Fruit fly (Drosophila melanogaster) whole organism, embryonic: Measurements from ENCODE around the gene TotA.

ENCODE experiments used
- Aef1 ChIP-seq: fragments of 200-800 bp; sonication (Bioruptor generic); IDR thresholded peaks from 3 replicates; pipeline ENCODE4 v1.3.6; 2022; ENCODE audit warnings: missing biosample characterization, missing genetic modification characterization
- B-H1 ChIP-seq: fragments of 200-800 bp; sonication (Bioruptor generic); IDR thresholded peaks from 3 replicates; pipeline ENCODE4 v1.3.6; 2022; ENCODE audit warnings: missing biosample characterization, missing genetic modification characterization
- CG10959 ChIP-seq: fragments of 200-800 bp; sonication (Bioruptor generic); IDR thresholded peaks from 2 replicates; pipeline ENCODE4 v1.3.6; 2022; ENCODE audit warnings: missing biosample characterization, missing genetic modification characterization
- CG11093 ChIP-seq: fragments of 200-800 bp; sonication (Bioruptor generic); IDR thresholded peaks from 3 replicates; pipeline ENCODE4 v1.3.6; 2022; ENCODE audit warnings: missing biosample characterization, missing genetic modification characterization
- CG11456 ChIP-seq: fragments of 200-800 bp; sonication (Bioruptor generic); IDR thresholded peaks from 3 replicates; pipeline ENCODE4 v1.3.6; 2022; ENCODE audit warnings: missing biosample characterization, missing genetic modification characterization
- CG12769 ChIP-seq: fragments of 200-800 bp; sonication (Bioruptor generic); optimal IDR thresholded peaks from 2 replicates; lab custom pipeline; 2019; ENCODE audit warnings: missing biosample characterization, mild to moderate bottlenecking, missing genetic modification characterization, moderate library complexity
- CG15696 ChIP-seq: fragments of 200-800 bp; sonication (Bioruptor generic); optimal IDR thresholded peaks from 2 replicates; lab custom pipeline; 2019; ENCODE audit warnings: missing biosample characterization, mild to moderate bottlenecking, missing genetic modification characterization, moderate library complexity
- CG1603 ChIP-seq: fragments of 200-800 bp; sonication (Bioruptor generic); optimal IDR thresholded peaks from 2 replicates; lab custom pipeline; 2019; ENCODE audit warnings: missing biosample characterization, mild to moderate bottlenecking, missing genetic modification characterization, moderate library complexity
- CG17186 ChIP-seq: fragments of 200-800 bp; sonication (Bioruptor generic); optimal IDR thresholded peaks from 3 replicates; lab custom pipeline; 2017; ENCODE audit warnings: missing biosample characterization, missing genetic modification reagents, missing genetic modification characterization
- CG1792 ChIP-seq: fragments of 200-800 bp; sonication (Bioruptor generic); optimal IDR thresholded peaks from 2 replicates; lab custom pipeline; 2016; ENCODE audit warnings: missing biosample characterization, missing genetic modification characterization
- CG18011 ChIP-seq: fragments of 200-800 bp; sonication (Bioruptor generic); optimal IDR thresholded peaks from 2 replicates; lab custom pipeline; 2017; ENCODE audit warnings: missing biosample characterization, missing genetic modification characterization, mild to moderate bottlenecking, moderate library complexity, missing genotype
- CG42726 ChIP-seq: fragments of 200-800 bp; sonication (Bioruptor generic); IDR thresholded peaks from 2 replicates; pipeline ENCODE4 v1.3.6; 2022; ENCODE audit warnings: missing biosample characterization, missing genetic modification characterization; ENCODE audit not compliant: partially characterized antibody
- CG5953 ChIP-seq: fragments of 200-800 bp; sonication (Bioruptor generic); IDR thresholded peaks from 2 replicates; pipeline ENCODE4 v1.3.6; 2022; ENCODE audit warnings: missing biosample characterization, missing genetic modification characterization
- CG6765 ChIP-seq: fragments of 200-800 bp; sonication (Bioruptor generic); optimal IDR thresholded peaks from 3 replicates; lab custom pipeline; 2017; ENCODE audit warnings: missing biosample characterization, mild to moderate bottlenecking, missing genetic modification characterization
- CG7372 ChIP-seq: fragments of 200-800 bp; sonication (Bioruptor generic); IDR thresholded peaks from 2 replicates; pipeline ENCODE4 v1.3.6; 2022; ENCODE audit warnings: missing biosample characterization, missing genetic modification characterization
- CG7928 ChIP-seq: fragments of 200-800 bp; sonication (Bioruptor generic); optimal IDR thresholded peaks from 2 replicates; lab custom pipeline; 2017; ENCODE audit warnings: missing biosample characterization, mild to moderate bottlenecking, missing genetic modification characterization
- CG8281 ChIP-seq: fragments of 200-800 bp; sonication (Bioruptor generic); optimal IDR thresholded peaks from 2 replicates; lab custom pipeline; 2018; ENCODE audit warnings: missing biosample characterization, mild to moderate bottlenecking, missing genetic modification characterization, moderate library complexity
- CG8388 ChIP-seq: fragments of 200-800 bp; sonication (Bioruptor generic); optimal IDR thresholded peaks from 2 replicates; lab custom pipeline; 2019; ENCODE audit warnings: missing biosample characterization, mild to moderate bottlenecking, missing genetic modification characterization, moderate library complexity
- ERR ChIP-seq: fragments of 200-800 bp; sonication (Bioruptor generic); optimal IDR thresholded peaks from 2 replicates; lab custom pipeline; 2016; ENCODE audit warnings: missing biosample characterization, missing genetic modification characterization
- Gsc ChIP-seq: fragments of 200-800 bp; sonication (Bioruptor generic); IDR thresholded peaks from 2 replicates; pipeline ENCODE4 v1.3.6; 2022; ENCODE audit warnings: missing biosample characterization, missing genetic modification characterization
- Gug ChIP-seq: fragments of 200-800 bp; sonication (Bioruptor generic); IDR thresholded peaks from 4 replicates; pipeline ENCODE4 v1.3.6; 2022; ENCODE audit warnings: missing biosample characterization, missing genetic modification characterization
- H15 ChIP-seq: fragments of 200-800 bp; sonication (Bioruptor generic); IDR thresholded peaks from 3 replicates; pipeline ENCODE4 v1.3.6; 2022; ENCODE audit warnings: missing biosample characterization, missing genetic modification characterization
- Hand ChIP-seq: fragments of 200-800 bp; sonication (Bioruptor generic); optimal IDR thresholded peaks from 2 replicates; lab custom pipeline; 2017; ENCODE audit warnings: mild to moderate bottlenecking, missing biosample characterization, missing genetic modification reagents, missing genetic modification characterization
- Hmr ChIP-seq: fragments of 200-800 bp; sonication (Bioruptor generic); optimal IDR thresholded peaks from 3 replicates; lab custom pipeline; 2017; ENCODE audit warnings: mild to moderate bottlenecking, missing biosample characterization, missing genetic modification reagents, missing genetic modification characterization
- Mrtf ChIP-seq: fragments of 200-800 bp; sonication (Bioruptor generic); IDR thresholded peaks from 3 replicates; pipeline ENCODE4 v1.3.6; 2022; ENCODE audit warnings: missing biosample characterization, missing genetic modification characterization
- Optix ChIP-seq: fragments of 200-800 bp; sonication (Bioruptor generic); IDR thresholded peaks from 3 replicates; pipeline ENCODE4 v1.3.6; 2022; ENCODE audit warnings: missing biosample characterization, missing genetic modification characterization
- PHDP ChIP-seq: fragments of 200-800 bp; sonication (Bioruptor generic); optimal IDR thresholded peaks from 3 replicates; lab custom pipeline; 2018; ENCODE audit warnings: missing biosample characterization, mild to moderate bottlenecking, missing genetic modification characterization, moderate library complexity
- Ravus ChIP-seq: fragments of 200-800 bp; sonication (Bioruptor generic); IDR thresholded peaks from 2 replicates; pipeline ENCODE4 v1.3.6; 2022; ENCODE audit warnings: missing biosample characterization, missing genetic modification characterization
- ac ChIP-seq: fragments of 200-800 bp; sonication (Bioruptor generic); optimal IDR thresholded peaks from 3 replicates; lab custom pipeline; 2017; ENCODE audit warnings: missing biosample characterization, mild to moderate bottlenecking, missing genetic modification characterization
- br ChIP-seq: fragments of >200 bp; optimal IDR thresholded peaks from 2 replicates; lab custom pipeline; 2017
- btn ChIP-seq: fragments of 200-800 bp; sonication (Bioruptor generic); optimal IDR thresholded peaks from 2 replicates; lab custom pipeline; 2016; ENCODE audit warnings: missing biosample characterization, missing genetic modification characterization
- chinmo ChIP-seq: fragments of 200-800 bp; sonication (Bioruptor generic); IDR thresholded peaks from 4 replicates; pipeline ENCODE4 v1.3.6; 2022; ENCODE audit warnings: missing biosample characterization, missing genetic modification characterization; ENCODE audit not compliant: partially characterized antibody
- dimm ChIP-seq: fragments of 200-800 bp; sonication (Bioruptor generic); IDR thresholded peaks from 2 replicates; pipeline ENCODE4 v1.3.6; 2022; ENCODE audit warnings: missing biosample characterization, missing genetic modification characterization
- dpn ChIP-seq, 2 experiments: fragments of 200-800 bp; sonication (Bioruptor generic); optimal IDR thresholded peaks; 3 replicates each; lab custom pipeline; 2016; ENCODE audit warnings: missing biosample characterization in 2 of 2, missing genetic modification characterization in 2 of 2
- ems ChIP-seq: fragments of 200-800 bp; sonication (Bioruptor generic); optimal IDR thresholded peaks from 3 replicates; lab custom pipeline; 2016; ENCODE audit warnings: missing biosample characterization, missing genetic modification characterization
- fd64A ChIP-seq: fragments of 200-800 bp; sonication (Bioruptor generic); optimal IDR thresholded peaks from 3 replicates; lab custom pipeline; 2018; ENCODE audit warnings: missing biosample characterization, mild to moderate bottlenecking, missing genetic modification characterization
- her ChIP-seq: fragments of 200-800 bp; sonication (Bioruptor generic); optimal IDR thresholded peaks from 2 replicates; lab custom pipeline; 2016; ENCODE audit warnings: missing biosample characterization, missing genetic modification characterization
- knrl ChIP-seq: fragments of 200-800 bp; sonication (Bioruptor generic); IDR thresholded peaks from 3 replicates; pipeline ENCODE4 v1.3.6; 2022; ENCODE audit warnings: missing biosample characterization, missing genetic modification characterization; ENCODE audit not compliant: partially characterized antibody
- lbe ChIP-seq: fragments of 200-800 bp; sonication (Bioruptor generic); optimal IDR thresholded peaks from 2 replicates; lab custom pipeline; 2016; ENCODE audit warnings: missing biosample characterization, mild to moderate bottlenecking, missing genetic modification characterization
- lmd ChIP-seq: fragments of 200-800 bp; sonication (Bioruptor generic); IDR thresholded peaks from 2 replicates; pipeline ENCODE4 v1.3.6; 2022; ENCODE audit warnings: missing biosample characterization, missing genetic modification characterization
- org-1 ChIP-seq: fragments of 200-800 bp; sonication (Bioruptor generic); optimal IDR thresholded peaks from 2 replicates; lab custom pipeline; 2017; ENCODE audit warnings: missing biosample characterization, missing genetic modification characterization
- pfk ChIP-seq: fragments of 200-800 bp; sonication (Bioruptor generic); optimal IDR thresholded peaks from 2 replicates; lab custom pipeline; 2018; ENCODE audit warnings: missing biosample characterization, mild to moderate bottlenecking, missing genetic modification characterization, moderate library complexity
- pros ChIP-seq: fragments of 200-800 bp; sonication (Bioruptor generic); optimal IDR thresholded peaks from 3 replicates; lab custom pipeline; 2019; ENCODE audit warnings: missing biosample characterization, mild to moderate bottlenecking, missing genetic modification characterization, moderate library complexity
- pzg ChIP-seq: fragments of 200-800 bp; sonication (Bioruptor generic); optimal IDR thresholded peaks from 3 replicates; lab custom pipeline; 2018; ENCODE audit warnings: missing biosample characterization, mild to moderate bottlenecking, missing genetic modification characterization, moderate library complexity
- slou ChIP-seq: fragments of 200-800 bp; sonication (Bioruptor generic); optimal IDR thresholded peaks from 3 replicates; lab custom pipeline; 2016; ENCODE audit warnings: missing biosample characterization, missing genetic modification characterization
- sr ChIP-seq: fragments of 200-800 bp; sonication (Bioruptor generic); IDR thresholded peaks from 3 replicates; pipeline ENCODE4 v1.3.6; 2022; ENCODE audit warnings: missing biosample characterization, missing genetic modification characterization
- tgo ChIP-seq: fragments of 200-800 bp; sonication (Bioruptor generic); IDR thresholded peaks from 3 replicates; pipeline ENCODE4 v1.3.6; 2022; ENCODE audit warnings: missing biosample characterization, missing genetic modification characterization
- trh ChIP-seq: fragments of 200-800 bp; sonication (Bioruptor generic); optimal IDR thresholded peaks from 2 replicates; lab custom pipeline; 2016; ENCODE audit warnings: missing biosample characterization, missing genetic modification characterization
- vnd ChIP-seq: fragments of 200-800 bp; sonication (Bioruptor generic); IDR thresholded peaks from 3 replicates; pipeline ENCODE4 v1.3.6; 2022; ENCODE audit warnings: missing biosample characterization, missing genetic modification characterization; ENCODE audit not compliant: partially characterized antibody
- vvl ChIP-seq: fragments of 200-800 bp; sonication (Bioruptor generic); IDR thresholded peaks from 2 replicates; pipeline ENCODE4 v1.3.6; 2022; ENCODE audit warnings: missing biosample characterization, missing genetic modification characterization

The TotA gene

DNA sequence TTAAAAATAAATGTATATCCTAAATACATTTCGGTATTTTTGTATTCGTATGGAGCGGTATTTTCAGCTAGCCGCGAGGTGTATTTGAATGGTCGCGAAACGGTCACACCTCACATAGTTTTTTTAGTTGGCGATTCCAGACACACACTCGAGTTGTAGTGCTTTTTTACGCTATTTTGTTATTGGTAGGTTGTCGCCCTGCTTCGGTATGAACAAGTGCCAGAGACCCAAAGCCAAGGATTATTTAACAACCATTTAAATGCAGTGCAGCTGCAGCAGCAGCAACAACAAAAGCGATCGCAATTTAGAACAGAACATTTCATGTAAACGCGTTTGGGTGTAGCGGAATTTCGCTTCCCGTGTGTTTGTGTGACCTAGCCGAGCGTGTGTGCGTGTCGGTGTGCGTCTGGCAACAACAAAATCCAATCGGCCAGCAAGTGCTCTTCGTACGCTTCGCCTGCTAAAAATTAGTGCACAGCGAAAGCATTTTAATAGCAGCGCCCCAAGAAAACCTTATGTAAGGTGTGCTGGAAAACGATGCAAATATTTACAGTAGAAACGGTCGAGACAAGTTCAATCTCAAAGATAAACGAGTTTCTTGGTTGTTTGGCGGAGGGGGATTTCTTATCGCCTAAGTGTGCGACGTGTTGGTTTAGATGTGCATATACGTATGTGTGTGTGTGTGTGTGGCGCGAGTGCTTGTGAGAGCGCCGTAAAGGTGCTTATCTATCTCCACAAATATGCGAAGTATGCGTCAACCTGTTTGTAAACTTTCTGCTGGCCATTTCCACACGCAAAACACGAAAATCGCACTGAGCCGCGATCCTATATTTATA is 37.9 kb upstream of the TotA start, which contains the start of gene Synd (continued):
- TF ChIP-seq CG7928 (GFP tag; lab: Kevin White, UChicago) (no peak), org-1 (GFP tag; lab: Kevin White, UChicago) (no peak), pfk (no peak), Gsc (GFP tag; lab: Robert Waterston, UW) (no peak), slou (GFP tag; lab: Kevin White, UChicago) (no peak), CG1792 (GFP tag; lab: Kevin White, UChicago) (no peak), CG15696 (tag; lab: Kevin White, UChicago) (no peak), ems (GFP tag; lab: Kevin White, UChicago) (no peak), trh (GFP tag; lab: Kevin White, UChicago) (no peak), CG18011 (GFP tag; lab: Kevin White, UChicago) (peak; percentile 2), br (lab: Kevin White, UChicago) (no peak), B-H1 (GFP tag; lab: Robert Waterston, UW) (no peak), Mrtf (GFP tag; lab: Robert Waterston, UW) (no peak), CG11093 (GFP tag; lab: Robert Waterston, UW) (no peak), vnd (GFP tag; lab: Robert Waterston, UW) (no peak), Optix (GFP tag; lab: Robert Waterston, UW) (no peak), Ravus (GFP tag; lab: Robert Waterston, UW) (no peak), dimm (no peak), Gug (no peak), CG1603 (peak; percentile 53), lbe (GFP tag; lab: Kevin White, UChicago) (no peak), Hand (GFP tag; lab: Kevin White, UChicago) (no peak), CG10959 (GFP tag; lab: Robert Waterston, UW) (no peak), CG42726 (no peak), her (GFP tag; lab: Kevin White, UChicago) (peak; percentile 23), CG11456 (GFP tag; lab: Robert Waterston, UW) (no peak), pzg (peak; percentile 78), CG8281 (tag; lab: Kevin White, UChicago) (no peak), H15 (GFP tag; lab: Robert Waterston, UW) (no peak), sr (GFP tag; lab: Robert Waterston, UW) (no peak), tgo (no peak), CG8388 (GFP tag; lab: Kevin White, UChicago) (peak; percentile 4), chinmo (GFP tag; lab: Robert Waterston, UW) (0 out of 4 replicates have a peak, but pooled peaks have one; percentile 38), lmd (peak; percentile 23; the same call in 1 of the 2 replicates), pros (GFP tag; lab: Kevin White, UChicago) (peak; percentile 90), CG6765 (GFP tag; lab: Kevin White, UChicago) (no peak), dpn (GFP tag; optimal IDR thresholded peaks at IDR 0.05; lab: Kevin White, UChicago) (peak in 1 of 2 experiments; percentile 49), CG17186 (GFP tag; lab: Kevin White, UChicago) (no peak), Hmr (GFP tag; lab: Kevin White, UChicago) (peak; percentile 38), btn (GFP tag; lab: Kevin White, UChicago) (no peak), ERR (no peak), PHDP (tag; lab: Kevin White, UChicago) (peak; percentile 13), ac (GFP tag; lab: Kevin White, UChicago) (no peak), fd64A (no peak), CG5953 (no peak), CG7372 (no peak), CG12769 (peak; percentile 54), vvl (0 out of 2 replicates have a peak, but pooled peaks have one; percentile 6), knrl (peak; percentile 31; the same call in 1 of the 3 replicates), Aef1 (peak; percentile 68; the same call in 2 of the 3 replicates)
